Worm (Caenorhabditis elegans) whole organism, mixed stage, embryonic: Measurements from ENCODE around the gene F58F12.3.

Experiments
- bed-3 ChIP-seq: fragments of 200-800 bp; sonication (Bioruptor generic); optimal IDR thresholded peaks from 3 replicates; lab custom pipeline; 2018; ENCODE audit warnings: mild to moderate bottlenecking, missing genetic modification characterization, moderate library complexity, missing compliant biosample characterization
- ceh-83 ChIP-seq: fragments of 200-800 bp; sonication (Bioruptor generic); optimal IDR thresholded peaks from 2 replicates; lab custom pipeline; 2018; ENCODE audit warnings: mild to moderate bottlenecking, missing genetic modification characterization, missing compliant biosample characterization
- mab-5 ChIP-seq: fragments of 150-350 bp; optimal IDR thresholded peaks from 2 replicates; lab custom pipeline; 2014; ENCODE audit warnings: missing biosample characterization, missing genetic modification characterization

ce11 chrII:6376693-6377092, 14.4 kb downstream of the F58F12.3 start:
- TF ChIP-seq bed-3 (GFP tag; lab: Kevin White, UChicago) (no peak), ceh-83 (no peak), mab-5 (tag; lab: Kevin White, UChicago) (no peak)
